Worm (Caenorhabditis elegans) whole organism, early embryonic: ENCODE data around the gene F02D8.9.

Experiments
- B0310.2 ChIP-seq: sonication (generic microtip); optimal IDR thresholded peaks from 2 replicates; lab custom pipeline; 2016; ENCODE audit warnings: mild to moderate bottlenecking, missing genetic modification characterization, missing compliant biosample characterization
- F13C5.2 ChIP-seq: sonication (generic microtip); optimal IDR thresholded peaks from 2 replicates; lab custom pipeline; 2017; ENCODE audit warnings: mild to moderate bottlenecking, missing genetic modification characterization, inconsistent platforms, missing compliant biosample characterization
- aly-1 ChIP-seq: sonication (generic microtip); optimal IDR thresholded peaks from 2 replicates; lab custom pipeline; 2016; ENCODE audit warnings: missing genetic modification characterization, missing compliant biosample characterization
- ama-1 ChIP-seq: fragments of 150-350 bp; optimal IDR thresholded peaks from 2 replicates; lab custom pipeline; 2014
- ceh-13 ChIP-seq: fragments of 200-800 bp; sonication (Bioruptor generic); optimal IDR thresholded peaks from 2 replicates; lab custom pipeline; 2018; ENCODE audit warnings: mild to moderate bottlenecking, missing genetic modification characterization, missing compliant biosample characterization
- ceh-36 ChIP-seq: sonication (generic microtip); optimal IDR thresholded peaks from 2 replicates; lab custom pipeline; 2016; ENCODE audit warnings: missing genetic modification characterization, inconsistent platforms, missing compliant biosample characterization
- ets-7 ChIP-seq: sonication (generic microtip); optimal IDR thresholded peaks from 2 replicates; lab custom pipeline; 2016; ENCODE audit warnings: missing genotype, missing genetic modification characterization, missing compliant biosample characterization
- flt-1 ChIP-seq: fragments of 200-800 bp; sonication (Bioruptor generic); IDR thresholded peaks from 2 replicates; pipeline ENCODE4 v1.3.6; 2022; ENCODE audit warnings: missing genetic modification characterization, missing compliant biosample characterization
- hmbx-1 ChIP-seq: sonication (generic microtip); optimal IDR thresholded peaks from 2 replicates; lab custom pipeline; 2016; ENCODE audit warnings: mild to moderate bottlenecking, missing genetic modification characterization, missing compliant biosample characterization
- hmg-4 ChIP-seq: fragments of 200-800 bp; sonication (Bioruptor generic); optimal IDR thresholded peaks from 2 replicates; lab custom pipeline; 2018; ENCODE audit warnings: mild to moderate bottlenecking, missing genetic modification characterization, missing compliant biosample characterization
- hnd-1 ChIP-seq: sonication (generic microtip); optimal IDR thresholded peaks from 2 replicates; lab custom pipeline; 2016; ENCODE audit warnings: missing genetic modification characterization, missing compliant biosample characterization
- pes-1 ChIP-seq: fragments of 200-800 bp; sonication (Bioruptor generic); IDR thresholded peaks from 2 replicates; pipeline ENCODE4 v1.3.6; 2022; ENCODE audit warnings: missing genetic modification reagents, missing genetic modification characterization, missing compliant biosample characterization
- scrt-1 ChIP-seq: fragments of 200-800 bp; sonication (Bioruptor generic); IDR thresholded peaks from 2 replicates; pipeline ENCODE4 v1.3.6; 2022; ENCODE audit warnings: missing genetic modification characterization, missing compliant biosample characterization
- sea-1 ChIP-seq: fragments of 200-800 bp; sonication (Bioruptor generic); conservative IDR thresholded peaks from 2 replicates; pipeline ENCODE4 v1.3.6; 2022; ENCODE audit warnings: missing genetic modification characterization, missing compliant biosample characterization
- tbx-11 ChIP-seq: fragments of 200-800 bp; sonication (Bioruptor generic); IDR thresholded peaks from 2 replicates; pipeline ENCODE4 v1.3.6; 2022; ENCODE audit warnings: missing genetic modification characterization, missing compliant biosample characterization
- tbx-37 ChIP-seq: fragments of 200-800 bp; sonication (Bioruptor generic); conservative IDR thresholded peaks from 2 replicates; pipeline ENCODE4 v1.3.6; 2022; ENCODE audit warnings: missing genetic modification reagents, missing genetic modification characterization, missing compliant biosample characterization
- tra-4 ChIP-seq: sonication (generic microtip); optimal IDR thresholded peaks from 2 replicates; lab custom pipeline; 2017; ENCODE audit warnings: missing genetic modification characterization, missing compliant biosample characterization

Gene F02D8.9

DNA sequence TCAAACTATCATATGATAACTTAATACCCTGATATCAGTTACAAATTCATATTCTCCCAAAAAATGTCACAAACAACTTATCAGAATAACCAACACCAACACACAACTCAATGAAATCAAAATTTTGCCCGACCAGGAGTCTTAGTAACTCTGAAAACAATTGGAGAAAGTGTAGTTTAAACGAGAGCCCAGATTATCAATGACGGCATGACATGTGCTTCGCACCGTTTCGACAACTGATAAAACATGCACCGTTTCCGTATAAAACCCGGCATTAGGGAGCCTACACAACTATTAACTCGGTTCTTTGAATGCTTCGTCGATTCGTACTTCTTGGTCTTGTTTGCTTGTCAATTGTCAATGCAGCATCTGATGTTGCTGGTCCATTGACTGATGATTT lies 38.0 kb upstream of the F02D8.9 start, which contains the start of gene fil-1:
Gene fil-1 (plus strand): TSS at position 219 of the 400 bp plus-strand sequence.
- no peak for TF ChIP-seq F13C5.2 (tag; lab: Kevin White, UChicago)
- no peak for TF ChIP-seq B0310.2 (tag; lab: Kevin White, UChicago)
- TF ChIP-seq hmbx-1 (tag; lab: Kevin White, UChicago), result no peak
- TF ChIP-seq flt-1 (GFP tag; lab: Robert Waterston, UW), result no peak
- no peak for TF ChIP-seq tbx-37 (GFP tag; lab: Robert Waterston, UW)
- TF ChIP-seq tra-4, result no peak
- no peak for TF ChIP-seq scrt-1 (GFP tag; lab: Robert Waterston, UW)
- no peak for TF ChIP-seq aly-1
- no peak for TF ChIP-seq ets-7 (tag; lab: Kevin White, UChicago)
- TF ChIP-seq hnd-1 (tag; lab: Kevin White, UChicago), result no peak
- no peak for TF ChIP-seq ceh-13 (GFP tag; lab: Kevin White, UChicago)
- TF ChIP-seq ceh-36 (tag; lab: Kevin White, UChicago), result no peak
- TF ChIP-seq sea-1, result no peak
- no peak for TF ChIP-seq ama-1 (lab: Kevin White, UChicago)
- no peak for TF ChIP-seq hmg-4 (GFP tag; lab: Kevin White, UChicago)

DNA sequence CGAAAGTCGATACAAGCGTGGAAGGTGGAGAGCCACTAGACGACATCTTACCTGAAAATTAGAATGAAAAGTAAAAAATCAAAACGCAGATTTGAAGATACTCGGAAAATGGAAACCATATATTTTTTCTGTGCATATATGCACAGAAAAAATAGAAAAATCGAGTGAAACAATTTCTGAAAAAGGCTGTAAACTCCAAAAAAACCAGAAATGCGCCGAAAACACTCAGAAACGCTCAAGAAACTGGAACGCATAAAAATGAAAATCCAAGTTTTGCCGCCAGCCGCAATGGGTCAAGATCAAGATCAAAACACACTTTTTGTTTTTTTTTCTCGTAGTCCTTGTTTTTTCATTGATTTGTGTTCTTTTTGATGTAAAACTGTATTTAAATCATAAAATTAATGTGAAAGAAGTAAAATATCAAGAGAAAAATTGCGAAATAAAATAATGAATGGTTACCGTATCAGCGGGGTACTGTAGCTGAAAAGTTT lies 37.1 kb upstream of the F02D8.9 start, which contains the start of gene T01C3.3:
Gene T01C3.3 (minus strand): TSS at position 51 of the 491 bp plus-strand sequence.
- TF ChIP-seq F13C5.2 (tag; lab: Kevin White, UChicago), result no peak
- TF ChIP-seq flt-1 (GFP tag; lab: Robert Waterston, UW), result no peak
- no peak for TF ChIP-seq ama-1 (lab: Kevin White, UChicago)
- TF ChIP-seq ceh-13 (GFP tag; lab: Kevin White, UChicago), result no peak
- no peak for TF ChIP-seq aly-1
- no peak for TF ChIP-seq hmbx-1 (tag; lab: Kevin White, UChicago)
- TF ChIP-seq tbx-11 (GFP tag; lab: Robert Waterston, UW), result no peak
- no peak for TF ChIP-seq tra-4
- TF ChIP-seq tbx-37 (GFP tag; lab: Robert Waterston, UW), result no peak
- no peak for TF ChIP-seq scrt-1 (GFP tag; lab: Robert Waterston, UW)
- TF ChIP-seq hnd-1 (tag; lab: Kevin White, UChicago), result no peak
- TF ChIP-seq B0310.2 (tag; lab: Kevin White, UChicago), result no peak
- TF ChIP-seq ceh-36 (tag; lab: Kevin White, UChicago), result no peak

DNA sequence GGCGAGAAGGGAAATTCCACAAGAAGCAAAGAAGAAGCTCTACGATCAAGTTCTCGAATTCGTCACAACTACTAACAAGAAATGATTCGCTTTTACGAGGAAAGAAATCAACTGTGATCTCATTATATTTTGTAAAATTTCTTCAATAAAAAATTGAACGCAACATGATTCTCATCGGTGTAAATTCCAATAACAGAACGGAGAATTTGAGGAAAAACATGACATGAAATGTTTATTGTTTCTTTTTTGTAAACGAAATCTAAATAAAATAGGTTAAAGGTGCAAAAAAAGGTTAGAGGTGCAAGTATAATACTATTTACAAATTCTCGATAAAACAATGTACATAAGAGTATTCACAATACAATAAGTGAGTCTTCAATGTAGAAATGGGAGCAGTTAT lies 35.9 kb upstream of the F02D8.9 start:
- no peak for TF ChIP-seq hmg-4 (GFP tag; lab: Kevin White, UChicago)
- no peak for TF ChIP-seq aly-1
- no peak for TF ChIP-seq scrt-1 (GFP tag; lab: Robert Waterston, UW)
- no peak for TF ChIP-seq ama-1 (lab: Kevin White, UChicago)
- no peak for TF ChIP-seq sea-1
- TF ChIP-seq pes-1 (GFP tag; lab: Robert Waterston, UW), result no peak
- TF ChIP-seq hnd-1 (tag; lab: Kevin White, UChicago), result no peak
- TF ChIP-seq ceh-13 (GFP tag; lab: Kevin White, UChicago), result no peak
- TF ChIP-seq B0310.2 (tag; lab: Kevin White, UChicago), result no peak
- TF ChIP-seq tbx-37 (GFP tag; lab: Robert Waterston, UW), result no peak
- no peak for TF ChIP-seq flt-1 (GFP tag; lab: Robert Waterston, UW)
- TF ChIP-seq tra-4, result no peak
- no peak for TF ChIP-seq ceh-36 (tag; lab: Kevin White, UChicago)
- no peak for TF ChIP-seq hmbx-1 (tag; lab: Kevin White, UChicago)

DNA sequence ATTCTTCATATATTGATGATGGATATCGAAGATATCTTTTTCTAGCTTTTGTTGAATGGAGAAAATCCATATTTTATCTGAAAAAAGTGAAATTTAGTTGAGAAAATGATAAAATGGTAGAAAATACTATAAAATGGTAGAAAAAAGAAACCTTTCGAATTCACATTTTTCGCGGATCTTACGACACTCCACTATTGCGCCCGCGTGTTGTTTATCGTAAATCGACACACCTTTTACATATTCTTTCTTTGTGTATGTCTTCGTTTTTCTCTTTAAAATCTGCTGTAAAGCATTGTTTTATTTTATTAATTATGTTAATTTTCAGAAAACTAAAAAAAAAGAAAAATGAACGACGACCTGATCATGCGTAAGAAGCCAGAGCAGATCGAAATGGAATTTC lies 35.3 kb upstream of the F02D8.9 start, which contains the start of the genes cdt-2 and T01C3.2:
Gene cdt-2 (minus strand): TSS at position 284 of the 400 bp plus-strand sequence.
Gene T01C3.2 (plus strand): TSS at position 326 of the 400 bp plus-strand sequence.
- TF ChIP-seq ets-7 (tag; lab: Kevin White, UChicago) (no peak), ceh-13 (GFP tag; lab: Kevin White, UChicago) (no peak), tbx-11 (GFP tag; lab: Robert Waterston, UW) (no peak), aly-1 (no peak), hnd-1 (tag; lab: Kevin White, UChicago) (no peak), ama-1 (lab: Kevin White, UChicago) (no peak), hmbx-1 (tag; lab: Kevin White, UChicago) (no peak), B0310.2 (tag; lab: Kevin White, UChicago) (no peak), sea-1 (no peak), flt-1 (GFP tag; lab: Robert Waterston, UW) (no peak), tbx-37 (GFP tag; lab: Robert Waterston, UW) (no peak), pes-1 (GFP tag; lab: Robert Waterston, UW) (no peak)

DNA sequence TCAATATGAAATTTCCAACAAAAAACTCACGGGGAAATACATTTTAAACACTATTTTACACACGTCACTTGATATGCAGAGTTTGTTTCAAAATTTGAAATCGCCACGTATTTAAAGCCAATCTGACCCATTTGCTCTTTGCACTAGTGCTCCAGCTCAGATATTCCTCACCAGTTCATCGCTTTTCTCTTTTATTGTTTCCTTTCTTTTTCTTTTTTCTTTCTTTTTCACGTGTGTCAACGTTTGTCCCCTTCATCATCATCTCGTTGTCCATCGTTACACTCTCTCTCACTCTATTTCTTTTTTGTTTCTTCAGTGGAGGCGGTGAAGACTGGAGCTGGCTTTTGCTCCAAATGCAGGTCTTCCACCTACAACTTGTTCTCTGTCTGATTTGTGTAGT lies 29.0 kb upstream of the F02D8.9 start, which contains the start of gene F02D8.4:
Gene F02D8.4 (plus strand): TSS at position 301 of the 400 bp plus-strand sequence.
- no peak for TF ChIP-seq B0310.2 (tag; lab: Kevin White, UChicago)
- no peak for TF ChIP-seq sea-1
- TF ChIP-seq ceh-36 (tag; lab: Kevin White, UChicago), result no peak
- TF ChIP-seq F13C5.2 (tag; lab: Kevin White, UChicago), result no peak
- TF ChIP-seq hmg-4 (GFP tag; lab: Kevin White, UChicago), result no peak
- TF ChIP-seq tra-4, result no peak
- no peak for TF ChIP-seq aly-1
- no peak for TF ChIP-seq tbx-11 (GFP tag; lab: Robert Waterston, UW)
- no peak for TF ChIP-seq ama-1 (lab: Kevin White, UChicago)
- TF ChIP-seq tbx-37 (GFP tag; lab: Robert Waterston, UW), result no peak
- TF ChIP-seq ets-7 (tag; lab: Kevin White, UChicago), result no peak
- TF ChIP-seq ceh-13 (GFP tag; lab: Kevin White, UChicago), result no peak
- no peak for TF ChIP-seq hmbx-1 (tag; lab: Kevin White, UChicago)
- no peak for TF ChIP-seq pes-1 (GFP tag; lab: Robert Waterston, UW)
- no peak for TF ChIP-seq scrt-1 (GFP tag; lab: Robert Waterston, UW)

DNA sequence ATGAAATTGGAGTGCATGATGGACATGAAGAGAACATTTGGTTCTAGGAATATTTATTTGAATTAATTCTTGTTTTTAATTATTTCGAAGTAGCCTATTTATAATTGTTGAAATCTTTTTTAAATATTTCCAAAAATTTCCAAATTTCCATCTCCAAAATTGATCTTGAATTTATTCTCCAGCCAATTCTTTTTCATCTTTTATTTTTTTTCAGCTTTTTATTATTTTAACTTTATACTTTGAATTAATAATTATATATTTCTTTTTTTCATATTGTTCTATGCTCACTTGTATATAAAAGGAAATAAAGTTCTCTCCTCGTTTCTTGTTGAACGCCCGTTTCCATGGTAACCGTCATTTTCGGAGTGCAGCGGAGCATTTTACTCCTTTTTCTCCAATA lies 24.4 kb upstream of the F02D8.9 start, which contains the start of gene xbx-1:
Gene xbx-1 (plus strand): TSS at position 301 of the 400 bp plus-strand sequence.
- TF ChIP-seq ama-1 (lab: Kevin White, UChicago), result no peak
- no peak for TF ChIP-seq ceh-13 (GFP tag; lab: Kevin White, UChicago)
- no peak for TF ChIP-seq hmbx-1 (tag; lab: Kevin White, UChicago)
- TF ChIP-seq hnd-1 (tag; lab: Kevin White, UChicago), result no peak
- TF ChIP-seq F13C5.2 (tag; lab: Kevin White, UChicago), result no peak
- no peak for TF ChIP-seq tbx-11 (GFP tag; lab: Robert Waterston, UW)
- no peak for TF ChIP-seq pes-1 (GFP tag; lab: Robert Waterston, UW)
- TF ChIP-seq aly-1, result no peak
- TF ChIP-seq B0310.2 (tag; lab: Kevin White, UChicago), result no peak
- TF ChIP-seq sea-1, result no peak
- TF ChIP-seq ceh-36 (tag; lab: Kevin White, UChicago), result no peak
- no peak for TF ChIP-seq tra-4
- no peak for TF ChIP-seq tbx-37 (GFP tag; lab: Robert Waterston, UW)
- no peak for TF ChIP-seq flt-1 (GFP tag; lab: Robert Waterston, UW)
- no peak for TF ChIP-seq hmg-4 (GFP tag; lab: Kevin White, UChicago)
- TF ChIP-seq scrt-1 (GFP tag; lab: Robert Waterston, UW), result no peak
